Fruit fly (Drosophila melanogaster) whole organism, embryonic: ENCODE results near the gene Aasdh.

ENCODE experiments used
- CG1024 ChIP-seq: fragments of 200-800 bp; sonication (Bioruptor generic); IDR thresholded peaks from 2 replicates; pipeline ENCODE4 v1.3.6; 2022; ENCODE audit warnings: missing biosample characterization, missing genetic modification characterization
- CG10321 ChIP-seq: fragments of 200-800 bp; sonication (Bioruptor generic); IDR thresholded peaks from 2 replicates; pipeline ENCODE4 v1.3.6; 2022; ENCODE audit warnings: missing biosample characterization, missing genetic modification characterization
- CG10543 ChIP-seq: fragments of 200-800 bp; sonication (Bioruptor generic); optimal IDR thresholded peaks from 3 replicates; lab custom pipeline; 2017; ENCODE audit warnings: missing biosample characterization, mild to moderate bottlenecking, missing genetic modification characterization, moderate library complexity
- CG11398 ChIP-seq: fragments of 200-800 bp; sonication (Bioruptor generic); optimal IDR thresholded peaks from 2 replicates; lab custom pipeline; 2016; ENCODE audit warnings: missing biosample characterization, missing genetic modification characterization
- CG11456 ChIP-seq: fragments of 200-800 bp; sonication (Bioruptor generic); IDR thresholded peaks from 3 replicates; pipeline ENCODE4 v1.3.6; 2022; ENCODE audit warnings: missing biosample characterization, missing genetic modification characterization
- CG11696 ChIP-seq: fragments of 200-800 bp; sonication (Bioruptor generic); IDR thresholded peaks from 2 replicates; pipeline ENCODE4 v1.3.6; 2022; ENCODE audit warnings: missing biosample characterization, missing genetic modification characterization
- CG15073 ChIP-seq: fragments of 200-800 bp; sonication (Bioruptor generic); optimal IDR thresholded peaks from 2 replicates; lab custom pipeline; 2016; ENCODE audit warnings: missing biosample characterization, missing genetic modification characterization
- CG1529 ChIP-seq: fragments of 200-800 bp; sonication (Bioruptor generic); optimal IDR thresholded peaks from 3 replicates; lab custom pipeline; 2018; ENCODE audit warnings: missing biosample characterization, missing genetic modification characterization
- CG16863 ChIP-seq: fragments of 200-800 bp; sonication (Bioruptor generic); optimal IDR thresholded peaks from 3 replicates; lab custom pipeline; 2016; ENCODE audit warnings: missing biosample characterization, missing genetic modification characterization
- CG17186 ChIP-seq: fragments of 200-800 bp; sonication (Bioruptor generic); optimal IDR thresholded peaks from 3 replicates; lab custom pipeline; 2017; ENCODE audit warnings: missing biosample characterization, missing genetic modification reagents, missing genetic modification characterization
- CG17568 ChIP-seq: fragments of 200-800 bp; sonication (Bioruptor generic); optimal IDR thresholded peaks from 2 replicates; lab custom pipeline; 2018; ENCODE audit warnings: missing biosample characterization, mild to moderate bottlenecking, missing genetic modification characterization, moderate library complexity
- CG18011 ChIP-seq: fragments of 200-800 bp; sonication (Bioruptor generic); optimal IDR thresholded peaks from 2 replicates; lab custom pipeline; 2017; ENCODE audit warnings: missing biosample characterization, missing genetic modification characterization, mild to moderate bottlenecking, moderate library complexity, missing genotype
- CG1832 ChIP-seq: fragments of 200-800 bp; sonication (Bioruptor generic); optimal IDR thresholded peaks from 2 replicates; lab custom pipeline; 2017; ENCODE audit warnings: missing biosample characterization, mild to moderate bottlenecking, missing genetic modification characterization, inconsistent platforms
- CG2116 ChIP-seq: fragments of 200-800 bp; sonication (Bioruptor generic); optimal IDR thresholded peaks from 3 replicates; lab custom pipeline; 2018; ENCODE audit warnings: missing biosample characterization, mild to moderate bottlenecking, missing genetic modification characterization
- CG34224 ChIP-seq: fragments of 200-800 bp; sonication (Bioruptor generic); IDR thresholded peaks from 3 replicates; pipeline ENCODE4 v1.3.6; 2022; ENCODE audit warnings: missing biosample characterization, missing genetic modification characterization; ENCODE audit not compliant: partially characterized antibody
- CG3726 ChIP-seq: fragments of 200-800 bp; sonication (Bioruptor generic); IDR thresholded peaks from 3 replicates; pipeline ENCODE4, ENCODE4 v1.3.6; 2022; ENCODE audit warnings: missing biosample characterization, missing genetic modification characterization
- CG3847 ChIP-seq: fragments of 200-800 bp; sonication (Bioruptor generic); IDR thresholded peaks from 2 replicates; pipeline ENCODE4 v1.3.6; 2022; ENCODE audit warnings: missing biosample characterization, missing genetic modification characterization
- CG4282 ChIP-seq: fragments of 200-800 bp; sonication (Bioruptor generic); optimal IDR thresholded peaks from 2 replicates; lab custom pipeline; 2016; ENCODE audit warnings: missing biosample characterization, missing genetic modification characterization
- CG4328 ChIP-seq: fragments of 200-800 bp; sonication (Bioruptor generic); optimal IDR thresholded peaks from 3 replicates; lab custom pipeline; 2017; ENCODE audit warnings: missing biosample characterization, missing genetic modification reagents, missing genetic modification characterization
- CG4360 ChIP-seq: fragments of 200-800 bp; sonication (Bioruptor generic); IDR thresholded peaks from 2 replicates; pipeline ENCODE4 v1.3.6; 2022; ENCODE audit warnings: missing biosample characterization, missing genetic modification characterization
- CG4707 ChIP-seq: fragments of 200-800 bp; sonication (Bioruptor generic); optimal IDR thresholded peaks from 2 replicates; lab custom pipeline; 2018; ENCODE audit warnings: missing biosample characterization, mild to moderate bottlenecking, missing genetic modification characterization, moderate library complexity
- CG9797 ChIP-seq: fragments of 200-800 bp; sonication (Bioruptor generic); optimal IDR thresholded peaks from 3 replicates; lab custom pipeline; 2018; ENCODE audit warnings: missing biosample characterization, mild to moderate bottlenecking, missing genetic modification characterization
- CG9876 ChIP-seq: fragments of 200-800 bp; sonication (Bioruptor generic); optimal IDR thresholded peaks from 2 replicates; lab custom pipeline; 2016; ENCODE audit warnings: missing biosample characterization, missing genetic modification characterization
- Dip2 ChIP-seq: fragments of 200-800 bp; sonication (Bioruptor generic); IDR thresholded peaks from 2 replicates; pipeline ENCODE4 v1.3.6; 2022; ENCODE audit warnings: missing biosample characterization, missing genetic modification characterization
- Dp ChIP-seq: fragments of 200-800 bp; sonication (Bioruptor generic); optimal IDR thresholded peaks from 2 replicates; lab custom pipeline; 2018; ENCODE audit warnings: missing biosample characterization, mild to moderate bottlenecking, missing genetic modification characterization, moderate library complexity
- Dref ChIP-seq: fragments of 200-800 bp; sonication (Bioruptor generic); IDR thresholded peaks from 2 replicates; pipeline ENCODE4 v1.3.6; 2022; ENCODE audit warnings: missing biosample characterization, missing genetic modification characterization
- ERR ChIP-seq: fragments of 200-800 bp; sonication (Bioruptor generic); optimal IDR thresholded peaks from 2 replicates; lab custom pipeline; 2016; ENCODE audit warnings: missing biosample characterization, missing genetic modification characterization
- Eip74EF ChIP-seq, 2 experiments: fragments of 200-800 bp in 1 of 2; fragments of >200 bp in 1 of 2; sonication (Bioruptor generic) in 1 of 2; optimal IDR thresholded peaks; 2 replicates each; lab custom pipeline; 2017 to 2019; ENCODE audit warnings: missing biosample characterization in 2 of 2, missing genetic modification characterization in 2 of 2, mild to moderate bottlenecking in 1 of 2, moderate library complexity in 1 of 2
- Fer1 ChIP-seq: fragments of 200-800 bp; sonication (Bioruptor generic); optimal IDR thresholded peaks from 2 replicates; lab custom pipeline; 2017; ENCODE audit warnings: missing biosample characterization, mild to moderate bottlenecking, missing genetic modification characterization
- H2.0 ChIP-seq: fragments of 200-800 bp; sonication (Bioruptor generic); IDR thresholded peaks from 2 replicates; pipeline ENCODE4 v1.3.6; 2022; ENCODE audit warnings: missing biosample characterization, missing genetic modification characterization
- Hey ChIP-seq: fragments of 200-800 bp; sonication (Bioruptor generic); optimal IDR thresholded peaks from 3 replicates; lab custom pipeline; 2018; ENCODE audit warnings: missing biosample characterization, mild to moderate bottlenecking, missing genetic modification characterization
- Lpt ChIP-seq: fragments of >200 bp; optimal IDR thresholded peaks from 2 replicates; lab custom pipeline; 2018; ENCODE audit warnings: missing biosample characterization, missing genetic modification characterization
- MESR4 ChIP-seq: fragments of 200-800 bp; sonication (Bioruptor generic); optimal IDR thresholded peaks from 2 replicates; lab custom pipeline; 2018; ENCODE audit warnings: missing biosample characterization, mild to moderate bottlenecking, missing genetic modification characterization, moderate library complexity
- Ptx1 ChIP-seq: fragments of 200-800 bp; sonication (Bioruptor generic); IDR thresholded peaks from 2 replicates; pipeline ENCODE4 v1.3.6; 2022; ENCODE audit warnings: missing biosample characterization, missing genetic modification characterization
- Sry-δ ChIP-seq: fragments of 200-800 bp; sonication (Bioruptor generic); optimal IDR thresholded peaks from 2 replicates; lab custom pipeline; 2016; ENCODE audit warnings: missing biosample characterization, missing genetic modification characterization
- az2 ChIP-seq: fragments of 200-800 bp; sonication (Bioruptor generic); optimal IDR thresholded peaks from 3 replicates; lab custom pipeline; 2016; ENCODE audit warnings: missing biosample characterization, missing genetic modification characterization
- bowl ChIP-seq: fragments of 200-800 bp; sonication (Bioruptor generic); IDR thresholded peaks from 2 replicates; pipeline ENCODE4 v1.3.6; 2022; ENCODE audit warnings: missing biosample characterization, missing genetic modification characterization
- caup ChIP-seq: fragments of 200-800 bp; sonication (Bioruptor generic); optimal IDR thresholded peaks from 3 replicates; lab custom pipeline; 2017; ENCODE audit warnings: missing biosample characterization, mild to moderate bottlenecking, missing genetic modification characterization, moderate library complexity; ENCODE audit not compliant: severe bottlenecking
- chinmo ChIP-seq: fragments of 200-800 bp; sonication (Bioruptor generic); IDR thresholded peaks from 4 replicates; pipeline ENCODE4 v1.3.6; 2022; ENCODE audit warnings: missing biosample characterization, missing genetic modification characterization; ENCODE audit not compliant: partially characterized antibody
- crp ChIP-seq, 2 experiments: fragments of 200-800 bp; sonication (Bioruptor generic); optimal IDR thresholded peaks; 2 replicates in 1 of 2; 3 replicates in 1 of 2; lab custom pipeline; 2017; ENCODE audit warnings: missing biosample characterization in 2 of 2, missing genetic modification characterization in 2 of 2, mild to moderate bottlenecking in 1 of 2, moderate library complexity in 1 of 2
- da ChIP-seq: fragments of 200-800 bp; sonication (Bioruptor generic); optimal IDR thresholded peaks from 2 replicates; lab custom pipeline; 2016; ENCODE audit warnings: missing biosample characterization, missing genetic modification characterization
- grn ChIP-seq: fragments of 200-800 bp; sonication (Bioruptor generic); optimal IDR thresholded peaks from 3 replicates; lab custom pipeline; 2017; ENCODE audit warnings: missing biosample characterization, missing genetic modification characterization
- h ChIP-seq: fragments of >200 bp; optimal IDR thresholded peaks from 2 replicates; lab custom pipeline; 2017
- lmd ChIP-seq: fragments of 200-800 bp; sonication (Bioruptor generic); IDR thresholded peaks from 2 replicates; pipeline ENCODE4 v1.3.6; 2022; ENCODE audit warnings: missing biosample characterization, missing genetic modification characterization
- lov ChIP-seq, 2 experiments: fragments of 200-800 bp in 1 of 2; fragments of >200 bp in 1 of 2; sonication (Bioruptor generic) in 1 of 2; IDR thresholded peaks in 1 of 2; optimal IDR thresholded peaks in 1 of 2; 2 replicates in 1 of 2; 3 replicates in 1 of 2; pipeline versions ENCODE4 v1.3.6 to Lab custom; 2017 to 2022; ENCODE audit warnings: missing biosample characterization in 1 of 2, missing genetic modification characterization in 1 of 2
- peb ChIP-seq: fragments of 200-800 bp; sonication (Bioruptor generic); IDR thresholded peaks from 2 replicates; pipeline ENCODE4 v1.3.6; 2022; ENCODE audit warnings: missing biosample characterization, missing genetic modification characterization
- pzg ChIP-seq: fragments of 200-800 bp; sonication (Bioruptor generic); optimal IDR thresholded peaks from 3 replicates; lab custom pipeline; 2018; ENCODE audit warnings: missing biosample characterization, mild to moderate bottlenecking, missing genetic modification characterization, moderate library complexity
- sens ChIP-seq: fragments of 200-800 bp; sonication (Bioruptor generic); peaks from one replicate; lab custom pipeline; 2016; ENCODE audit warnings: missing biosample characterization, missing genetic modification characterization
- so ChIP-seq: fragments of 200-800 bp; sonication (Bioruptor generic); IDR thresholded peaks from 3 replicates; pipeline ENCODE4 v1.3.6; 2022; ENCODE audit warnings: missing biosample characterization, missing genetic modification characterization
- unc-4 ChIP-seq: fragments of 200-800 bp; sonication (Bioruptor generic); IDR thresholded peaks from 2 replicates; pipeline ENCODE4 v1.3.6; 2022; ENCODE audit warnings: missing biosample characterization, missing genetic modification characterization; ENCODE audit not compliant: partially characterized antibody
- wor ChIP-seq: fragments of 200-800 bp; sonication (Bioruptor generic); IDR thresholded peaks from 2 replicates; pipeline ENCODE4 v1.3.6; 2022; ENCODE audit warnings: missing biosample characterization, missing genetic modification characterization

Gene Aasdh

DNA sequence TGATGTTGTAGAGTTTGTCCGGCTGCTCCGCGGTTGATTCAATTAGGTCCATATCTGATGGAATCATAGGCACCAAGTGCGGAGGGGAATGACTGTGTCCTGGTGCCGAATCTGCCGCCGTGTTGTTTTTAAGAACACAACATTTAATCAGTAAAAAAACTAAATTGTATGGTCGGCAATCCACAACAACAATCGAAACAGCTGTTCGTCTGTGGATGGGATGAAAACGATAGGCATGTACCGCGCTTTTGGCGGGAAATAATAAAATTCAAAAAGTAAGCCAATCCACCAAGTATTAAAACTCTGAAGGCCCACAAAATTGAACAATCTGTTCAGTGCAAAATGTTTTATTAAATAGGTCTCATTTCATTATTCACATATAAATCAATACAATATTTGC, at the start of gene Aasdh:
Gene Aasdh (minus strand): TSS at position 219 of the 400 bp plus-strand sequence.
- TF ChIP-seq peb (GFP tag; lab: Robert Waterston, UW): no peak
- TF ChIP-seq Eip74EF (GFP tag; optimal IDR thresholded peaks at IDR 0.05; lab: Kevin White, UChicago): no peak
- TF ChIP-seq so (GFP tag; lab: Robert Waterston, UW): no peak
- no peak for TF ChIP-seq CG1832 (GFP tag; lab: Kevin White, UChicago)
- TF ChIP-seq CG3726 (GFP tag; lab: Robert Waterston, UW): no peak
- TF ChIP-seq h (lab: Kevin White, UChicago): no peak
- TF ChIP-seq CG2116: peak; percentile 57
- TF ChIP-seq Dip2 (GFP tag; lab: Robert Waterston, UW): no peak
- 0 out of 4 replicates have a peak, but pooled peaks have one; percentile 27 for TF ChIP-seq chinmo (GFP tag; lab: Robert Waterston, UW)
- no peak for TF ChIP-seq Lpt (GFP tag; lab: Kevin White, UChicago)
- no peak for TF ChIP-seq CG1529 (GFP tag; lab: Kevin White, UChicago)
- no peak for TF ChIP-seq CG11696
- TF ChIP-seq CG4360 (GFP tag; lab: Robert Waterston, UW): peak; percentile 77
- TF ChIP-seq lov (optimal IDR thresholded peaks at IDR 0.05; lab: Kevin White, UChicago): no peak
- TF ChIP-seq lov (GFP tag; IDR thresholded peaks at IDR 0.05; lab: Robert Waterston, UW): no peak
- no peak for TF ChIP-seq caup
- TF ChIP-seq H2.0: no peak
- TF ChIP-seq lmd (GFP tag; lab: Robert Waterston, UW): no peak
- TF ChIP-seq ERR: no peak
- peak; percentile 60 for TF ChIP-seq Dref (GFP tag; lab: Robert Waterston, UW)
- TF ChIP-seq CG34224 (GFP tag; lab: Robert Waterston, UW): peak; percentile 19; the same call in 1 of the 3 replicates
- no peak for TF ChIP-seq CG18011 (GFP tag; lab: Kevin White, UChicago)
- no peak for TF ChIP-seq CG4328
- TF ChIP-seq crp (GFP tag; optimal IDR thresholded peaks at IDR 0.05; lab: Kevin White, UChicago): peak in 1 of 2 experiments; percentile 88
- TF ChIP-seq grn (GFP tag; lab: Kevin White, UChicago): peak; percentile 12
- TF ChIP-seq pzg (GFP tag; lab: Kevin White, UChicago): peak; percentile 29
- no peak for TF ChIP-seq CG4707 (GFP tag; lab: Kevin White, UChicago)
- no peak for TF ChIP-seq da (GFP tag; lab: Kevin White, UChicago)
- TF ChIP-seq Ptx1 (GFP tag; lab: Robert Waterston, UW): no peak
- TF ChIP-seq CG17186 (GFP tag; lab: Kevin White, UChicago): peak; percentile 33
- no peak for TF ChIP-seq CG1024 (GFP tag; lab: Robert Waterston, UW)
- no peak for TF ChIP-seq CG10321
- 0 out of 2 replicates have a peak, but pooled peaks have one; percentile 14 for TF ChIP-seq bowl (GFP tag; lab: Robert Waterston, UW)
- no peak for TF ChIP-seq CG11456 (GFP tag; lab: Robert Waterston, UW)
- peak; percentile 74 for TF ChIP-seq Sry-δ (GFP tag; lab: Kevin White, UChicago)
- no peak for TF ChIP-seq CG4282
- TF ChIP-seq CG9797 (GFP tag; lab: Kevin White, UChicago): no peak
- peak; percentile 84 for TF ChIP-seq Dp (GFP tag; lab: Kevin White, UChicago)
- no peak for TF ChIP-seq CG3847 (GFP tag; lab: Robert Waterston, UW)
- no peak for TF ChIP-seq Fer1 (GFP tag; lab: Kevin White, UChicago)
- no peak for TF ChIP-seq CG10543 (GFP tag; lab: Kevin White, UChicago)
- TF ChIP-seq CG9876 (GFP tag; lab: Kevin White, UChicago): no peak
- TF ChIP-seq az2 (GFP tag; lab: Kevin White, UChicago): no peak
- no peak for TF ChIP-seq Hey
- TF ChIP-seq CG16863 (GFP tag; lab: Kevin White, UChicago): no peak
- TF ChIP-seq MESR4 (GFP tag; lab: Kevin White, UChicago): peak; percentile 21
- TF ChIP-seq CG11398 (GFP tag; lab: Kevin White, UChicago): no peak
- TF ChIP-seq sens (GFP tag; lab: Kevin White, UChicago): no peak
- TF ChIP-seq wor (GFP tag; lab: Robert Waterston, UW): no peak
- no peak for TF ChIP-seq CG17568 (GFP tag; lab: Kevin White, UChicago)
- TF ChIP-seq CG15073 (GFP tag; lab: Kevin White, UChicago): no peak
- peak; percentile 43; the same call in 1 of the 2 replicates for TF ChIP-seq unc-4
